Worm (Caenorhabditis elegans) whole organism, L4 larva: ENCODE measurements around the gene T12E12.6.

Source experiments
- ces-1 ChIP-seq: fragments of 150-350 bp; sonication (generic microtip); optimal IDR thresholded peaks from 4 replicates; lab custom pipeline; 2014; ENCODE audit warnings: missing biosample characterization, missing genetic modification reagents, missing genetic modification characterization
- jun-1 ChIP-seq: fragments of 150-350 bp; optimal IDR thresholded peaks from 2 replicates; lab custom pipeline; 2014; ENCODE audit warnings: missing biosample characterization, missing genetic modification reagents, missing genetic modification characterization
- nhr-11 ChIP-seq: fragments of 150-350 bp; optimal IDR thresholded peaks from 2 replicates; lab custom pipeline; 2014; ENCODE audit warnings: missing biosample characterization, missing genetic modification characterization
- nhr-28 ChIP-seq: fragments of 150-350 bp; optimal IDR thresholded peaks from 2 replicates; lab custom pipeline; 2014; ENCODE audit warnings: missing biosample characterization, missing genetic modification characterization
- vab-7 ChIP-seq: fragments of 200-800 bp; sonication (Bioruptor generic); IDR thresholded peaks from 2 replicates; pipeline ENCODE4 v1.3.6; 2022; ENCODE audit warnings: missing genetic modification reagents, missing genetic modification characterization, missing compliant biosample characterization

DNA sequence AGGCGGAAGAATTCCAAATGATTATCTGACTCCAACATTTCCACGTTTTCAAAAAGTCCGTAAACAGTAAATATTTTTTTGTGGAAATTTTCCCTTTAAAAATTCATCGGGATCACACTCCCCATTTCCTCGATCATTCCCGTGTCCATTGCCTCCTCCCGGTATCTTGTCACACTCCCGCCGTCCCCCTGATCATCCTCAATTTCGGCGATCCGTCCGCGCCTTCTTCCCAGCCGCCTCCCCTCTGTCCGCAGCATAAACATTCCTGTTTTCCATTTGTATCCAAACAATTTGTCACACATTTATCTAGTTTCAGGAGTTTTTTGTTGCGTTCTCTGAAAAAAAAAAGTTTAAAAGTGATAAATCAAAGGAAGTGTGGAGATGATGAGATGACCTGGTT lies 19.0 kb upstream of the T12E12.6 start:
- TF ChIP-seq nhr-11 (tag; lab: Kevin White, UChicago) (no peak), nhr-28 (tag; lab: Kevin White, UChicago) (peak; percentile 55), jun-1 (tag; lab: Kevin White, UChicago) (no peak), vab-7 (GFP tag; lab: Robert Waterston, UW) (no peak), ces-1 (no peak)
